Worm (Caenorhabditis elegans): ENCODE results near the gene ints-11.

DNA sequence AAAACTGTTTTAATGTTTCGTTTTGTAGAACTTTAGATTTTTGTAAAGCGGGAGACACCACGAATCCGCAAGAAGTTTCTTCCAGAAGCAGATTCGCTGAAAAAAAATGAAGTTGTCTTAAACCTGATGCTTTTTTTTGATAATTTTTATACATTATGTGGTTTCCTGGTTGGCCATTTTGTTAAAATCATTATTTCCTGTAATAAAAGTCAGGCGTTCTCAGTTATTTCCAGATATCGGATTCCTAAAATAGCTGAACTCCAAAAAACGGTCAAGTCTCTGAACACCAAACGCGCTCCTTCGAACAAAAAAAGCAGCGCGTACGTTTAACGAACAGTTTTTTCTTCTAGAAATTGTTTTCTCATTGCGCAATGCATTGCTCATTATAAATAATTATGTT, 5.9 kb downstream of the ints-11 start:
- TF ChIP-seq W03F9.2 (tag; optimal IDR thresholded peaks at IDR 0.05) (no peak), him-1 (tag; optimal IDR thresholded peaks at IDR 0.05) (no peak)
